Fruit fly (Drosophila melanogaster) whole organism, wandering third instar larva: Measurements from ENCODE around the gene Sec24CD.

Experiments
- Abd-B ChIP-seq: fragments of >200 bp; optimal IDR thresholded peaks from 2 replicates; lab custom pipeline; 2017; ENCODE audit warnings: missing biosample characterization, missing genetic modification characterization
- CG32264 ChIP-seq: fragments of 200-800 bp; sonication (Bioruptor generic); optimal IDR thresholded peaks from 2 replicates; lab custom pipeline; 2016; ENCODE audit warnings: missing biosample characterization, missing genetic modification characterization
- CG9705 ChIP-seq: fragments of 200-800 bp; sonication (Bioruptor generic); optimal IDR thresholded peaks from 2 replicates; lab custom pipeline; 2018; ENCODE audit warnings: missing biosample characterization, mild to moderate bottlenecking, missing genetic modification characterization
- CrebA ChIP-seq: fragments of 200-800 bp; sonication (Bioruptor generic); optimal IDR thresholded peaks from 2 replicates; lab custom pipeline; 2016; ENCODE audit warnings: missing biosample characterization, mild to moderate bottlenecking, missing genetic modification characterization, borderline replicate concordance
- Dfd ChIP-seq: fragments of >200 bp; optimal IDR thresholded peaks from 2 replicates; lab custom pipeline; 2017; ENCODE audit warnings: missing biosample characterization, missing genetic modification characterization
- Dif ChIP-seq: fragments of 200-275, 200-300 bp; sonication (Bioruptor generic); optimal IDR thresholded peaks from 2 replicates; lab custom pipeline; 2018; ENCODE audit warnings: missing biosample characterization, missing genetic modification characterization; ENCODE audit not compliant: partially characterized antibody
- GATAd ChIP-seq: sonication (Bioruptor generic); optimal IDR thresholded peaks from 2 replicates; lab custom pipeline; 2016; ENCODE audit warnings: missing biosample characterization, missing genetic modification characterization
- HLH106 ChIP-seq: fragments of 200-800 bp; optimal IDR thresholded peaks from 3 replicates; lab custom pipeline; 2019; ENCODE audit warnings: missing biosample characterization, mild to moderate bottlenecking, missing genetic modification characterization, moderate library complexity
- Hnf4 ChIP-seq: fragments of 200-800 bp; sonication (Bioruptor generic); optimal IDR thresholded peaks from 2 replicates; lab custom pipeline; 2016; ENCODE audit warnings: missing biosample characterization, mild to moderate bottlenecking, missing genetic modification characterization
- Hr78 ChIP-seq: fragments of >200 bp; optimal IDR thresholded peaks from 2 replicates; lab custom pipeline; 2017; ENCODE audit warnings: missing biosample characterization, missing genetic modification characterization
- Hr83 ChIP-seq: fragments of 200-300 bp; sonication (Bioruptor generic); optimal IDR thresholded peaks from 2 replicates; lab custom pipeline; 2016; ENCODE audit warnings: missing biosample characterization, mild to moderate bottlenecking, missing genetic modification characterization, moderate library complexity; ENCODE audit not compliant: poor library complexity, severe bottlenecking
- Jra ChIP-seq: sonication (Bioruptor generic); optimal IDR thresholded peaks from 2 replicates; lab custom pipeline; 2016; ENCODE audit warnings: missing biosample characterization, missing genetic modification characterization
- Mio ChIP-seq: sonication (Bioruptor generic); optimal IDR thresholded peaks from 2 replicates; lab custom pipeline; 2016; ENCODE audit warnings: missing biosample characterization, missing genetic modification characterization
- Myc ChIP-seq: fragments of >200 bp; optimal IDR thresholded peaks from 2 replicates; lab custom pipeline; 2017
- N ChIP-seq: fragments of >200 bp; optimal IDR thresholded peaks from 2 replicates; lab custom pipeline; 2018; ENCODE audit warnings: missing biosample characterization, missing external identifiers, missing genetic modification characterization
- OdsH ChIP-seq: fragments of 200-800 bp; sonication (Bioruptor generic); optimal IDR thresholded peaks from 2 replicates; lab custom pipeline; 2016; ENCODE audit warnings: missing biosample characterization, mild to moderate bottlenecking, missing genetic modification characterization
- Rel ChIP-seq, 2 experiments: fragments of 200-800 bp; sonication (Bioruptor generic) in 1 of 2; optimal IDR thresholded peaks; 2 replicates in 1 of 2; 3 replicates in 1 of 2; lab custom pipeline; 2016 to 2019; ENCODE audit warnings: mild to moderate bottlenecking in 2 of 2, missing biosample characterization in 2 of 2, missing genetic modification characterization in 2 of 2, moderate library complexity in 1 of 2
- Sp1 ChIP-seq: fragments of 200-800 bp; sonication (Bioruptor generic); optimal IDR thresholded peaks from 3 replicates; lab custom pipeline; 2019; ENCODE audit warnings: missing biosample characterization, mild to moderate bottlenecking, missing genetic modification characterization, moderate library complexity
- Vsx2 ChIP-seq: fragments of 200-300, 225-300 bp; sonication (Bioruptor generic); optimal IDR thresholded peaks from 2 replicates; lab custom pipeline; 2018; ENCODE audit warnings: missing biosample characterization, missing genetic modification characterization; ENCODE audit not compliant: partially characterized antibody
- br ChIP-seq: fragments of 200-800 bp; sonication (Bioruptor generic); optimal IDR thresholded peaks from 2 replicates; lab custom pipeline; 2016; ENCODE audit warnings: missing biosample characterization, missing genetic modification characterization
- brk ChIP-seq: fragments of 200-800 bp; sonication (Bioruptor generic); optimal IDR thresholded peaks from 2 replicates; lab custom pipeline; 2016; ENCODE audit warnings: missing biosample characterization, mild to moderate bottlenecking, missing genetic modification characterization
- dl ChIP-seq, 2 experiments: fragments of 175-275, 200-275 bp in 1 of 2; fragments of 200-275 bp in 1 of 2; sonication (Bioruptor generic); optimal IDR thresholded peaks; lab custom pipeline; 2018; ENCODE audit warnings: mild to moderate bottlenecking in 2 of 2, missing biosample characterization in 2 of 2, missing genetic modification characterization in 2 of 2, moderate library complexity in 2 of 2; ENCODE audit not compliant: partially characterized antibody in 2 of 2, insufficient read depth in 1 of 2
- dmrt93B ChIP-seq: fragments of 200-800 bp; sonication (Bioruptor generic); optimal IDR thresholded peaks from 2 replicates; lab custom pipeline; 2018; ENCODE audit warnings: missing biosample characterization, mild to moderate bottlenecking, missing genetic modification characterization
- dsf ChIP-seq: sonication (Bioruptor generic); optimal IDR thresholded peaks from 2 replicates; lab custom pipeline; 2016; ENCODE audit warnings: missing biosample characterization, missing genetic modification characterization, borderline replicate concordance
- ey ChIP-seq: fragments of 200-800 bp; sonication (Bioruptor generic); optimal IDR thresholded peaks from 2 replicates; lab custom pipeline; 2016; ENCODE audit warnings: missing biosample characterization, missing genetic modification characterization
- foxo ChIP-seq, 2 experiments: fragments of 200-800 bp; sonication (Bioruptor generic); optimal IDR thresholded peaks; 2 replicates in 1 of 2; 3 replicates in 1 of 2; lab custom pipeline; 2016 to 2017; ENCODE audit warnings: missing biosample characterization in 2 of 2, missing genetic modification characterization in 2 of 2
- fru ChIP-seq: fragments of 200-800 bp; sonication (Bioruptor generic); optimal IDR thresholded peaks from 3 replicates; lab custom pipeline; 2016; ENCODE audit warnings: missing biosample characterization, mild to moderate bottlenecking, missing genetic modification characterization
- h ChIP-seq: fragments of 200-800 bp; sonication (Bioruptor generic); optimal IDR thresholded peaks from 3 replicates; lab custom pipeline; 2016; ENCODE audit warnings: missing biosample characterization, mild to moderate bottlenecking, missing genetic modification characterization
- jim ChIP-seq: fragments of 175-275, 200-325 bp; sonication (Bioruptor generic); optimal IDR thresholded peaks from 2 replicates; lab custom pipeline; 2016; ENCODE audit warnings: missing biosample characterization, mild to moderate bottlenecking, missing genetic modification characterization
- lola ChIP-seq: fragments of >200 bp; optimal IDR thresholded peaks from 2 replicates; lab custom pipeline; 2017; ENCODE audit warnings: missing biosample characterization, missing genetic modification characterization
- pan ChIP-seq: fragments of >200 bp; optimal IDR thresholded peaks from 2 replicates; lab custom pipeline; 2017
- psq ChIP-seq: fragments of 200-800 bp; sonication (Bioruptor generic); optimal IDR thresholded peaks from 3 replicates; lab custom pipeline; 2017; ENCODE audit warnings: missing biosample characterization, mild to moderate bottlenecking, missing genetic modification characterization, moderate library complexity
- rgr ChIP-seq: fragments of 200-800 bp; sonication (Bioruptor generic); optimal IDR thresholded peaks from 3 replicates; lab custom pipeline; 2016; ENCODE audit warnings: missing biosample characterization, mild to moderate bottlenecking, missing genetic modification characterization
- sage ChIP-seq: fragments of 200-800 bp; sonication (Bioruptor generic); optimal IDR thresholded peaks from 2 replicates; lab custom pipeline; 2016; ENCODE audit warnings: missing biosample characterization, mild to moderate bottlenecking, missing genetic modification characterization
- sv ChIP-seq: fragments of 200-800 bp; sonication (Bioruptor generic); optimal IDR thresholded peaks from 3 replicates; lab custom pipeline; 2016; ENCODE audit warnings: missing biosample characterization, missing genetic modification characterization
- tai ChIP-seq: sonication (Bioruptor generic); optimal IDR thresholded peaks from 2 replicates; lab custom pipeline; 2016; ENCODE audit warnings: missing biosample characterization, missing genetic modification characterization
- usp ChIP-seq: fragments of >200 bp; optimal IDR thresholded peaks from 2 replicates; lab custom pipeline; 2017; ENCODE audit warnings: missing biosample characterization, missing genetic modification characterization
- woc ChIP-seq: sonication (Bioruptor generic); optimal IDR thresholded peaks from 2 replicates; lab custom pipeline; 2016; ENCODE audit warnings: missing biosample characterization, mild to moderate bottlenecking, missing genetic modification characterization

Gene Sec24CD

DNA sequence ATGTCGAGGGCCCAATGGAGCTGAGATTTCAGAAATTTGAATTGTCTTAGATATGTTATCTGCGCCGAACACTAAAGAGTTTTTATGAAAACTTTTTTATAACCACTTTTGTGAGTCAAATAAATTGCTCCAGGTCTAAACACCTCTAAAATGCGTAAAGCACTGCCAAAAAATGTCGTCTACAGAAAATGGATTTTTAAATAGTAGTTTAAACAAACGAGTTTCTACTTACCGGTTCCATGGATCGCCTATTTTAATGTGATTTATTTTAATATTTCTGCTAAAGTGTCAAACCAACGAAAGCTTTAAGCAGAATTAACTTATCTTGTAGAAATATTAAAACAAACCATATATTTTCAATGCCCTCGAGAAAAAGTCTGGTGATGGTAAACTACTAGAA is 30.6 kb downstream of the Sec24CD start, which contains the start of gene CG31668:
CG31668 (minus strand) TSS at position 101 of the 400 bp plus-strand sequence.
- TF ChIP-seq Dfd (no peak), tai (GFP tag; lab: Kevin White, UChicago) (no peak), dl (GFP tag; optimal IDR thresholded peaks at IDR 0.05; lab: Kevin White, UChicago; ENCODE audit: insufficient read depth in 1 of 2, partially characterized antibody in 2 of 2) (no peak), sage (GFP tag; lab: Kevin White, UChicago) (no peak), HLH106 (no peak), Abd-B (GFP tag; lab: Kevin White, UChicago) (no peak), Vsx2 (GFP tag; lab: Kevin White, UChicago) (no peak), Myc (lab: Kevin White, UChicago) (no peak)

DNA sequence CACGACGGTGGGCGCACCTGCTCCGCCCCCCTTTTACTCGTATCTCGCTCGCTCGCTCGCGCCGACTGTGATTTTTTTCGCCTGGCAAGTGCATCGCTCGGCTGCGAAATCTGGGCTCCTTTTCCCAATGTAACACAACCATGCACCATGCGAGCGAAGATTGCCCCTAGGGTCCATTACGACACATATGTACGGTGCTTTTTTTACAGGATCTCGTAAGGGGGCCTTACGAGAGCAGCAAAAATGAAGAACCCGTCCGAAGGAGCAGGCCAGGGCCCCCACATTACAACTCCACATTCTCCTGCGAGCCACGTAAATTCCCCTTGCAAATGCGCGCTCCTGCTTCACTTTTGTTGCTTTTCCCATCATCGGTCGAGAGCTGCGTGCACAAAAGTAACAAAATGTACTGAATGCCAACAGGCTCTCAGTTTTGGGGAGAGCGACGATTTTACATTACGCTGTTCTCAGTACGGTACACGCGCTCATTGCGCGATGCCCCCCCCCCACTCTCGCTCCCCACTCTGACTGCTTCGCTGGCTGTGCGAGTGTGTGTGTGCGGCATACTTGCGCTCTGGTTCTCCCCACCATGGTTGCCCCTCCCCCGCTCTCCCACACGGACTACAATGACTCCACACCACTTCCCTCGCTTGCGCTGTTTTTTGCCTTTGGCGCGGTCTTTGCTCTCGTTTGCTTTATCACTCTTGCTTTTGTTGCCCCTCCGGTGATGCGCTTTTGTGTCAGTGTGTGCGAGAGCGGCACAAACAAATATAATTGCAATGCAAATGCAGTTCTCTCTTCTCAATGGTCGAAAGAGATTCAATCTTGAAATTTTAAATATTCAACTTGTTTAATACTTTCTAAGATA is 33.6 kb downstream of the Sec24CD start:
- no peak for TF ChIP-seq Myc (lab: Kevin White, UChicago)
- TF ChIP-seq Sp1 (GFP tag; lab: Kevin White, UChicago) = peak; percentile 26
- no peak for TF ChIP-seq pan
- no peak for TF ChIP-seq OdsH (GFP tag; lab: Kevin White, UChicago)
- TF ChIP-seq fru (GFP tag; lab: Kevin White, UChicago) = peak; percentile 91
- TF ChIP-seq sage (GFP tag; lab: Kevin White, UChicago) = peak; percentile 60
- TF ChIP-seq brk = no peak
- peak; percentile 46 for TF ChIP-seq br (GFP tag; lab: Kevin White, UChicago)
- no peak for TF ChIP-seq dsf (GFP tag; lab: Kevin White, UChicago)
- TF ChIP-seq HLH106 = peak; percentile 10
- no peak for TF ChIP-seq Mio (GFP tag; lab: Kevin White, UChicago)
- no peak for TF ChIP-seq Abd-B (GFP tag; lab: Kevin White, UChicago)
- TF ChIP-seq usp = no peak
- TF ChIP-seq sv = no peak
- TF ChIP-seq dl (GFP tag; optimal IDR thresholded peaks at IDR 0.05; lab: Kevin White, UChicago; ENCODE audit: insufficient read depth in 1 of 2, partially characterized antibody in 2 of 2) = peak; percentile 68 to 85
- TF ChIP-seq Vsx2 (GFP tag; lab: Kevin White, UChicago) = peak; percentile 77
- TF ChIP-seq dmrt93B (GFP tag; lab: Kevin White, UChicago) = no peak
- peak; percentile 27 for TF ChIP-seq ey
- peak; percentile 64 for TF ChIP-seq Jra (GFP tag; lab: Kevin White, UChicago)
- peak; percentile 78 for TF ChIP-seq h (GFP tag; lab: Kevin White, UChicago)
- no peak for TF ChIP-seq CG9705
- no peak for TF ChIP-seq lola (GFP tag; lab: Kevin White, UChicago)
- TF ChIP-seq Rel (GFP tag; optimal IDR thresholded peaks at IDR 0.05; lab: Kevin White, UChicago) = peak; percentile 42
- TF ChIP-seq Rel (tag; optimal IDR thresholded peaks at IDR 0.05; lab: Kevin White, UChicago) = peak; percentile 95
- TF ChIP-seq tai (GFP tag; lab: Kevin White, UChicago) = peak; percentile 92
- no peak for TF ChIP-seq N (GFP tag; lab: Kevin White, UChicago)
- TF ChIP-seq woc (GFP tag; lab: Kevin White, UChicago) = no peak
- no peak for TF ChIP-seq Dfd
- peak; percentile 50 for TF ChIP-seq CrebA
- TF ChIP-seq Hr83 (GFP tag; lab: Kevin White, UChicago) = peak; percentile 78
- TF ChIP-seq Dif (GFP tag; lab: Kevin White, UChicago) = peak; percentile 93
- TF ChIP-seq rgr (GFP tag; lab: Kevin White, UChicago) = peak; percentile 66
- peak; percentile 37 for TF ChIP-seq Hnf4 (GFP tag; lab: Kevin White, UChicago)
- TF ChIP-seq CG32264 (GFP tag; lab: Kevin White, UChicago) = no peak
- peak; percentile 97 for TF ChIP-seq psq (GFP tag; lab: Kevin White, UChicago)
- TF ChIP-seq foxo (GFP tag; optimal IDR thresholded peaks at IDR 0.05; lab: Kevin White, UChicago) = peak in 1 of 2 experiments; percentile 44
- no peak for TF ChIP-seq Hr78
- peak; percentile 66 for TF ChIP-seq jim (GFP tag; lab: Kevin White, UChicago)
- no peak for TF ChIP-seq GATAd (GFP tag; lab: Kevin White, UChicago)
